Worm (Caenorhabditis elegans) whole organism, L1 larva: ENCODE measurements around the gene F45C12.17.

Experiments
- dpl-1 ChIP-seq, 3 experiments: fragments of 150-350 bp in 2 of 3; sonication (generic microtip) in 1 of 3; optimal IDR thresholded peaks; 2 replicates each; lab custom pipeline; 2014 to 2017; ENCODE audit warnings: missing biosample characterization in 3 of 3, missing genetic modification characterization in 3 of 3, missing genetic modification reagents in 3 of 3
- egl-27 ChIP-seq, 2 experiments: fragments of 150-350 bp in 1 of 2; sonication (generic microtip); optimal IDR thresholded peaks; 3 replicates each; lab custom pipeline; 2017 to 2018; ENCODE audit warnings: missing biosample characterization in 2 of 2, missing genetic modification characterization in 2 of 2, missing genetic modification reagents in 2 of 2
- lin-39 ChIP-seq: fragments of 150-350 bp; optimal IDR thresholded peaks from 2 replicates; lab custom pipeline; 2014; ENCODE audit warnings: missing biosample characterization, missing genetic modification reagents, missing genetic modification characterization
- nhr-90 ChIP-seq: sonication (generic microtip); optimal IDR thresholded peaks from 2 replicates; lab custom pipeline; 2016; ENCODE audit warnings: mild to moderate bottlenecking, missing genetic modification characterization, missing compliant biosample characterization; ENCODE audit not compliant: poor library complexity
- pqm-1 ChIP-seq: sonication (generic microtip); optimal IDR thresholded peaks from 3 replicates; lab custom pipeline; 2017; ENCODE audit warnings: missing biosample characterization, missing genetic modification characterization
- sox-4 ChIP-seq: sonication (generic microtip); optimal IDR thresholded peaks from 2 replicates; lab custom pipeline; 2016; ENCODE audit warnings: missing genetic modification characterization, missing compliant biosample characterization
- sptf-1 ChIP-seq: fragments of 150-350 bp; optimal IDR thresholded peaks from 2 replicates; lab custom pipeline; 2014; ENCODE audit warnings: missing biosample characterization, missing genetic modification characterization
- unc-62 ChIP-seq: fragments of 150-350 bp; optimal IDR thresholded peaks from 2 replicates; lab custom pipeline; 2014; ENCODE audit warnings: missing biosample characterization, missing genetic modification reagents, missing genetic modification characterization

- no peak for TF ChIP-seq sox-4
- TF ChIP-seq pqm-1 (tag; lab: Kevin White, UChicago) = no peak
- no peak for TF ChIP-seq sptf-1 (tag; lab: Kevin White, UChicago)
- no peak for TF ChIP-seq dpl-1 (GFP tag; optimal IDR thresholded peaks at IDR 0.05; lab: Kevin White, UChicago)
- TF ChIP-seq lin-39 (tag; lab: Kevin White, UChicago) = no peak
- no peak for TF ChIP-seq unc-62 (GFP tag; lab: Kevin White, UChicago)
- no peak for TF ChIP-seq nhr-90 (tag; lab: Kevin White, UChicago)
- no peak for TF ChIP-seq egl-27 (tag; optimal IDR thresholded peaks at IDR 0.05; lab: Kevin White, UChicago)
These were observed 30.2 kb downstream of the F45C12.17 start, which contains the start of gene F36H5.17 for ce11 chrII:1756072-1756471.
